Worm (Caenorhabditis elegans) whole organism, L2 larva: ENCODE results near the gene ztf-17.

ENCODE experiments used
- ceh-16 ChIP-seq: fragments of 150-350 bp; optimal IDR thresholded peaks from 2 replicates; lab custom pipeline; 2014; ENCODE audit warnings: missing biosample characterization, missing genetic modification characterization
- dmd-4 ChIP-seq: sonication (generic microtip); optimal IDR thresholded peaks from 2 replicates; lab custom pipeline; 2017; ENCODE audit warnings: missing biosample characterization, missing genetic modification characterization
- elt-3 ChIP-seq: sonication (generic microtip); optimal IDR thresholded peaks from 2 replicates; lab custom pipeline; 2017; ENCODE audit warnings: missing biosample characterization, missing genetic modification characterization
- nhr-12 ChIP-seq: fragments of 150-350 bp; optimal IDR thresholded peaks from 2 replicates; lab custom pipeline; 2014; ENCODE audit warnings: missing biosample characterization, missing genetic modification characterization
- nhr-25 ChIP-seq: fragments of 150-350 bp; sonication (generic microtip); optimal IDR thresholded peaks from 3 replicates; lab custom pipeline; 2014; ENCODE audit warnings: missing biosample characterization, missing genetic modification characterization
- snpc-4 ChIP-seq: fragments of 150-350 bp; optimal IDR thresholded peaks from 2 replicates; lab custom pipeline; 2014; ENCODE audit warnings: missing biosample characterization, missing genetic modification characterization
- unc-62 ChIP-seq: fragments of 150-350 bp; optimal IDR thresholded peaks from 2 replicates; lab custom pipeline; 2014; ENCODE audit warnings: missing biosample characterization, missing genetic modification reagents, missing genetic modification characterization
- zag-1 ChIP-seq: fragments of 150-350 bp; optimal IDR thresholded peaks from 2 replicates; lab custom pipeline; 2014; ENCODE audit warnings: missing biosample characterization, missing genetic modification characterization
- ztf-11 ChIP-seq: sonication (generic microtip); optimal IDR thresholded peaks from 2 replicates; lab custom pipeline; 2017; ENCODE audit warnings: missing biosample characterization, missing genetic modification characterization

DNA sequence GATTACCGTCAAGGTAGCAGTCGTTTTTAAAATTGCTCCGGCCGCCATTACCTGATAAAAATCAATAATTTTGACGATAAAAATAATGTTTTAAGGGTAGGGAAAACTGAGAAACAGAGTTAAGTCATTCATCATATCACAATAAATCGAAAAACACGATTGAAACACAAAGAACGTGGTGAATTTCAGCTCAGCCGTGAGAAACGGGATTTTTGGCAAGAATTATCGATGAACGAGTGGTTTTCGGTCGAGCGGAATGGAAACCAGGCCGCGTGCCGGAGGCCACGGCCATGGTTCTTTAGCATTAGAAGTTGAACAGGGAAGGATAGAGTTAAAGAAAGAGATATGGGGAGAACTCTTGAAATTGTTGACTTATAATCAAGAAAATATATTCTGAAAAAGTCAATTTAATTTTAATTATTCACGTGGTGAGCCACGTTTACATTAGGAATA is 9.3 kb upstream of the ztf-17 start, which contains the start of the genes vha-4 and T01H3.5:
- TF ChIP-seq nhr-25 (tag; lab: Kevin White, UChicago) (no peak), unc-62 (GFP tag; lab: Kevin White, UChicago) (no peak), nhr-12 (no peak), ceh-16 (tag; lab: Kevin White, UChicago) (no peak), ztf-11 (tag; lab: Kevin White, UChicago) (no peak), zag-1 (tag; lab: Kevin White, UChicago) (no peak), dmd-4 (no peak), snpc-4 (tag; lab: Kevin White, UChicago) (no peak), elt-3 (tag; lab: Kevin White, UChicago) (no peak)
